Worm (Caenorhabditis elegans) whole organism, L3 larva: ENCODE data around the gene Y37E11AR.7.

Source experiments
- ZK546.5 ChIP-seq: sonication (generic microtip); optimal IDR thresholded peaks from 2 replicates; lab custom pipeline; 2017; ENCODE audit warnings: missing biosample characterization, missing genetic modification characterization
- ceh-16 ChIP-seq: sonication (generic microtip); optimal IDR thresholded peaks from 2 replicates; lab custom pipeline; 2017; ENCODE audit warnings: missing biosample characterization, missing genetic modification characterization
- ceh-28 ChIP-seq: fragments of 150-350 bp; optimal IDR thresholded peaks from 2 replicates; lab custom pipeline; 2014; ENCODE audit warnings: missing biosample characterization, missing genetic modification reagents, missing genetic modification characterization
- elt-2 ChIP-seq: sonication (generic microtip); optimal IDR thresholded peaks from 2 replicates; lab custom pipeline; 2016; ENCODE audit warnings: missing genetic modification reagents, mild to moderate bottlenecking, missing genetic modification characterization, missing compliant biosample characterization
- fos-1 ChIP-seq: fragments of 150-350 bp; optimal IDR thresholded peaks from 2 replicates; lab custom pipeline; 2014; ENCODE audit warnings: missing biosample characterization, missing genetic modification characterization
- jun-1 ChIP-seq: fragments of 150-350 bp; optimal IDR thresholded peaks from 2 replicates; lab custom pipeline; 2014; ENCODE audit warnings: missing biosample characterization, missing genetic modification reagents, missing genetic modification characterization
- lin-39 ChIP-seq: fragments of 150-350 bp; optimal IDR thresholded peaks from 2 replicates; lab custom pipeline; 2018; ENCODE audit warnings: missing biosample characterization, missing genetic modification reagents, missing genetic modification characterization
- mdl-1 ChIP-seq: fragments of 150-350 bp; optimal IDR thresholded peaks from 2 replicates; lab custom pipeline; 2014; ENCODE audit warnings: missing biosample characterization, missing genetic modification characterization
- nhr-11 ChIP-seq: fragments of 150-350 bp; optimal IDR thresholded peaks from 2 replicates; lab custom pipeline; 2014; ENCODE audit warnings: missing biosample characterization, missing genetic modification characterization
- nhr-237 ChIP-seq: fragments of 150-350 bp; optimal IDR thresholded peaks from 2 replicates; lab custom pipeline; 2014; ENCODE audit warnings: missing biosample characterization, missing genetic modification characterization
- skn-1 ChIP-seq: fragments of 150-350 bp; optimal IDR thresholded peaks from 2 replicates; lab custom pipeline; 2014; ENCODE audit warnings: missing biosample characterization, missing genetic modification characterization
- unc-62 ChIP-seq: fragments of 150-350 bp; sonication (generic microtip); optimal IDR thresholded peaks from 4 replicates; lab custom pipeline; 2014; ENCODE audit warnings: missing biosample characterization, missing genetic modification reagents, missing genetic modification characterization
- zag-1 ChIP-seq: fragments of 150-350 bp; optimal IDR thresholded peaks from 2 replicates; lab custom pipeline; 2014; ENCODE audit warnings: missing biosample characterization, missing genetic modification characterization

DNA sequence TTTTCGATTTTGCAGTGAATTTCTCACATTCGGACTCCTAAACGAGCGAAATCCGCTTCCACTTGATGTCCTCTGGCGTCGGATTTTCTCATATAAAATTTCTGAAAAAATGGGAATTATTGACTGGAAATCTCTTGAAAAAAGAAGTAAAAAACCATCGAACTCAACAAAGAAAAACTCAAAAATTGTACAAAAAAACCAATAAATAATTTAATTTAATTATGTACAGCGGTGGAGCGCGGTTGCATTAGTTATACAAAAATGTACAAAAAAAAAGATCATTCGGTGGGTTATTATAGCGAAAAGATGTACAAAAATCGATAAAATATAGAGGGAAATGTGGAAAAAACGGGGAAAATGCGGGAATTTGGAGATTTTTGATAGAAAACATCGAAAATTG lies 32.6 kb downstream of the Y37E11AR.7 start, which contains the start of gene Y37E11AM.4:
- no peak for TF ChIP-seq lin-39 (tag; lab: Kevin White, UChicago)
- TF ChIP-seq elt-2 (tag; lab: Kevin White, UChicago), result no peak
- TF ChIP-seq ceh-28 (tag; lab: Kevin White, UChicago), result no peak
- no peak for TF ChIP-seq jun-1 (tag; lab: Kevin White, UChicago)
- no peak for TF ChIP-seq ZK546.5 (tag; lab: Kevin White, UChicago)
- no peak for TF ChIP-seq nhr-237 (tag; lab: Kevin White, UChicago)
- TF ChIP-seq ceh-16 (tag; lab: Kevin White, UChicago), result no peak
- TF ChIP-seq zag-1, result no peak
- TF ChIP-seq skn-1 (tag; lab: Kevin White, UChicago), result no peak
- no peak for TF ChIP-seq mdl-1 (tag; lab: Kevin White, UChicago)
- TF ChIP-seq nhr-11, result no peak
- TF ChIP-seq unc-62 (GFP tag; lab: Kevin White, UChicago), result no peak
- no peak for TF ChIP-seq fos-1
